Fruit fly (Drosophila melanogaster): ENCODE measurements around the gene ninaC.

The ninaC gene

dm6 chr2L:7420305-7421287 lies 43.1 kb downstream of the ninaC start:
- TF ChIP-seq Rel (GFP tag; optimal IDR thresholded peaks at IDR 0.05), result peak; percentile 24
- TF ChIP-seq Rel (tag; optimal IDR thresholded peaks at IDR 0.05), result peak; percentile 24
- peak; percentile 88 for TF ChIP-seq OdsH (GFP tag; optimal IDR thresholded peaks at IDR 0.05)
- peak; percentile 49 for TF ChIP-seq sv (GFP tag; optimal IDR thresholded peaks at IDR 0.05)
- TF ChIP-seq usp (GFP tag; optimal IDR thresholded peaks at IDR 0.05), result no peak
- TF ChIP-seq br (GFP tag; optimal IDR thresholded peaks at IDR 0.05), result peak; percentile 90
- peak; percentile 87 for TF ChIP-seq Sp1 (GFP tag; optimal IDR thresholded peaks at IDR 0.05)
- no peak for TF ChIP-seq Vsx2 (GFP tag; optimal IDR thresholded peaks at IDR 0.05; ENCODE audit: partially characterized antibody)
- peak; percentile 45 for TF ChIP-seq Jra (GFP tag; optimal IDR thresholded peaks at IDR 0.05)
- TF ChIP-seq ey (GFP tag; optimal IDR thresholded peaks at IDR 0.05), result peak; percentile 91
- no peak for TF ChIP-seq Abd-B (GFP tag; optimal IDR thresholded peaks at IDR 0.05)
- TF ChIP-seq lola (GFP tag; optimal IDR thresholded peaks at IDR 0.05), result no peak
- peak; percentile 80 for TF ChIP-seq Hnf4 (GFP tag; optimal IDR thresholded peaks at IDR 0.05)
- no peak for TF ChIP-seq Hr78 (GFP tag; optimal IDR thresholded peaks at IDR 0.05)
- TF ChIP-seq tai (GFP tag; optimal IDR thresholded peaks at IDR 0.05), result peak; percentile 67
- no peak for TF ChIP-seq N (GFP tag; optimal IDR thresholded peaks at IDR 0.05)
- peak; percentile 90 for TF ChIP-seq h (GFP tag; optimal IDR thresholded peaks at IDR 0.05)
- no peak for TF ChIP-seq Dif (GFP tag; optimal IDR thresholded peaks at IDR 0.05; ENCODE audit: partially characterized antibody)
- TF ChIP-seq rgr (GFP tag; optimal IDR thresholded peaks at IDR 0.05), result peak; percentile 78
- peak; percentile 66 for TF ChIP-seq HLH106 (tag; optimal IDR thresholded peaks at IDR 0.05)
- TF ChIP-seq brk (GFP tag; optimal IDR thresholded peaks at IDR 0.05), result no peak
- peak; percentile 37 for TF ChIP-seq Hr83 (GFP tag; optimal IDR thresholded peaks at IDR 0.05; ENCODE audit: poor library complexity, severe bottlenecking)
- no peak for TF ChIP-seq CrebA (GFP tag; optimal IDR thresholded peaks at IDR 0.05; ENCODE audit: borderline replicate concordance)
- no peak for TF ChIP-seq dsf (GFP tag; optimal IDR thresholded peaks at IDR 0.05; ENCODE audit: borderline replicate concordance)
- TF ChIP-seq psq (GFP tag; optimal IDR thresholded peaks at IDR 0.05), result peak; percentile 66
- no peak for TF ChIP-seq GATAd (GFP tag; optimal IDR thresholded peaks at IDR 0.05)
- TF ChIP-seq Dfd (GFP tag; optimal IDR thresholded peaks at IDR 0.05), result peak; percentile 28
- TF ChIP-seq fru (GFP tag; optimal IDR thresholded peaks at IDR 0.05), result peak; percentile 89
- no peak for TF ChIP-seq pan (optimal IDR thresholded peaks at IDR 0.05)
- TF ChIP-seq dmrt93B (GFP tag; optimal IDR thresholded peaks at IDR 0.05), result peak; percentile 65
- peak; percentile 85 for TF ChIP-seq CG32264 (GFP tag; optimal IDR thresholded peaks at IDR 0.05)
- TF ChIP-seq woc (GFP tag; optimal IDR thresholded peaks at IDR 0.05), result peak; percentile 88
- peak in 1 of 2 experiments; percentile 1 for TF ChIP-seq dl (GFP tag; optimal IDR thresholded peaks at IDR 0.05; ENCODE audit: insufficient read depth in 1 of 2, partially characterized antibody in 2 of 2)
- no peak for TF ChIP-seq jim (GFP tag; optimal IDR thresholded peaks at IDR 0.05)
- TF ChIP-seq CG9705 (GFP tag; optimal IDR thresholded peaks at IDR 0.05), result no peak
- TF ChIP-seq foxo (GFP tag; optimal IDR thresholded peaks at IDR 0.05), result peak in 1 of 2 experiments; percentile 89
- TF ChIP-seq sage (GFP tag; optimal IDR thresholded peaks at IDR 0.05), result peak; percentile 73
- no peak for TF ChIP-seq Mio (GFP tag; optimal IDR thresholded peaks at IDR 0.05)
- TF ChIP-seq Myc (optimal IDR thresholded peaks at IDR 0.05), result no peak
